Worm (Caenorhabditis elegans): ENCODE results near the gene kmo-2.

- TF ChIP-seq pes-1 (GFP tag; IDR thresholded peaks at IDR 0.05) (no peak), tbx-37 (GFP tag; conservative IDR thresholded peaks at IDR 0.05) (no peak), hmg-4 (GFP tag; optimal IDR thresholded peaks at IDR 0.05) (no peak), ama-1 (optimal IDR thresholded peaks at IDR 0.05) (no peak), scrt-1 (GFP tag; IDR thresholded peaks at IDR 0.05) (no peak), sea-1 (GFP tag; conservative IDR thresholded peaks at IDR 0.05) (no peak), F13C5.2 (tag; optimal IDR thresholded peaks at IDR 0.05) (no peak), flt-1 (GFP tag; IDR thresholded peaks at IDR 0.05) (no peak), hmbx-1 (tag; optimal IDR thresholded peaks at IDR 0.05) (no peak), tbx-11 (GFP tag; IDR thresholded peaks at IDR 0.05) (no peak), ets-7 (tag; optimal IDR thresholded peaks at IDR 0.05) (no peak), ceh-36 (tag; optimal IDR thresholded peaks at IDR 0.05) (no peak), tra-4 (tag; optimal IDR thresholded peaks at IDR 0.05) (no peak), B0310.2 (tag; optimal IDR thresholded peaks at IDR 0.05) (no peak)
These were observed 20.4 kb upstream of the kmo-2 start, which contains the start of gene R07B7.12 for ce11 chrV:12088773-12089172.

Measured in whole organism, early embryonic.